Worm (Caenorhabditis elegans) whole organism, young adult: ENCODE data around the gene F54F2.14.
A peak's percentile ranks its signal among the peaks of the same experiment; 100 is the strongest.

ENCODE experiments used
- C06A6.2 ChIP-seq: fragments of 200-800 bp; sonication (Bioruptor generic); conservative IDR thresholded peaks from 2 replicates; pipeline ENCODE4 v1.3.6; 2022; ENCODE audit warnings: missing genetic modification characterization, missing compliant biosample characterization
- D2030.7 ChIP-seq: fragments of 200-800 bp; sonication (Bioruptor generic); IDR thresholded peaks from 2 replicates; pipeline ENCODE4 v1.3.6; 2022; ENCODE audit warnings: missing genetic modification reagents, missing genetic modification characterization, missing compliant biosample characterization
- F33H1.4 ChIP-seq: fragments of 200-800 bp; sonication (Bioruptor generic); IDR thresholded peaks from 2 replicates; pipeline ENCODE4 v1.3.6; 2022; ENCODE audit warnings: missing genetic modification reagents, missing genetic modification characterization, missing compliant biosample characterization
- F39B2.1 ChIP-seq: fragments of 200-800 bp; sonication (Bioruptor generic); IDR thresholded peaks from 2 replicates; pipeline ENCODE4 v1.3.6; 2022; ENCODE audit warnings: missing genetic modification reagents, missing genetic modification characterization, missing compliant biosample characterization
- F49E8.2 ChIP-seq: sonication (generic microtip); optimal IDR thresholded peaks from 3 replicates; lab custom pipeline; 2017; ENCODE audit warnings: missing genetic modification characterization, mild to moderate bottlenecking, missing compliant biosample characterization, antibody characterized with exemption, moderate library complexity; ENCODE audit not compliant: insufficient read depth
- F57C9.4 ChIP-seq: sonication (generic microtip); optimal IDR thresholded peaks from 2 replicates; lab custom pipeline; 2017; ENCODE audit warnings: mild to moderate bottlenecking, missing genetic modification characterization, missing compliant biosample characterization
- K11D2.4 ChIP-seq: fragments of 200-800 bp; sonication (Bioruptor generic); IDR thresholded peaks from 2 replicates; pipeline ENCODE4 v1.3.6; 2022; ENCODE audit warnings: missing genetic modification reagents, missing genetic modification characterization, missing compliant biosample characterization
- Y53F4B.3 ChIP-seq: fragments of 200-800 bp; sonication (Bioruptor generic); IDR thresholded peaks from 2 replicates; pipeline ENCODE4 v1.3.6; 2022; ENCODE audit warnings: missing genetic modification reagents, missing genetic modification characterization, missing compliant biosample characterization
- Y53G8AR.9 ChIP-seq: fragments of 200-800 bp; sonication (Bioruptor generic); conservative IDR thresholded peaks from 2 replicates; pipeline ENCODE4 v1.3.6; 2022; ENCODE audit warnings: missing genetic modification reagents, missing genetic modification characterization, missing compliant biosample characterization
- Y95B8A.8 ChIP-seq: fragments of 200-800 bp; sonication (Bioruptor generic); IDR thresholded peaks from 2 replicates; pipeline ENCODE4 v1.3.6; 2022; ENCODE audit warnings: missing genetic modification reagents, missing genetic modification characterization, missing compliant biosample characterization
- aptf-2 ChIP-seq: fragments of 200-800 bp; sonication (Bioruptor generic); conservative IDR thresholded peaks from 2 replicates; pipeline ENCODE4 v1.3.6; 2022; ENCODE audit warnings: missing genetic modification reagents, missing genetic modification characterization, missing compliant biosample characterization
- attf-6 ChIP-seq: fragments of 200-800 bp; sonication (Bioruptor generic); IDR thresholded peaks from 2 replicates; pipeline ENCODE4 v1.3.6; 2022; ENCODE audit warnings: missing genetic modification reagents, missing genetic modification characterization, missing compliant biosample characterization
- cebp-2 ChIP-seq: fragments of 200-800 bp; sonication (Bioruptor generic); IDR thresholded peaks from 2 replicates; pipeline ENCODE4 v1.3.6; 2022; ENCODE audit warnings: missing genetic modification characterization, missing compliant biosample characterization
- ceh-27 ChIP-seq: fragments of 200-800 bp; sonication (Bioruptor generic); optimal IDR thresholded peaks from 2 replicates; lab custom pipeline; 2018; ENCODE audit warnings: mild to moderate bottlenecking, missing genetic modification characterization, moderate library complexity, missing compliant biosample characterization
- ceh-58 ChIP-seq: fragments of 200-800 bp; sonication (Bioruptor generic); IDR thresholded peaks from 2 replicates; pipeline ENCODE4 v1.3.6; 2022; ENCODE audit warnings: missing genetic modification characterization, missing compliant biosample characterization
- ceh-79 ChIP-seq: sonication (generic microtip); optimal IDR thresholded peaks from 2 replicates; lab custom pipeline; 2017; ENCODE audit warnings: mild to moderate bottlenecking, missing genetic modification characterization, missing compliant biosample characterization
- chd-7 ChIP-seq: sonication (generic microtip); optimal IDR thresholded peaks from 2 replicates; lab custom pipeline; 2016; ENCODE audit warnings: mild to moderate bottlenecking, missing genetic modification characterization, moderate library complexity, missing compliant biosample characterization
- die-1 ChIP-seq: sonication (generic microtip); optimal IDR thresholded peaks from 2 replicates; lab custom pipeline; 2016; ENCODE audit warnings: missing genotype, mild to moderate bottlenecking, missing genetic modification characterization, missing compliant biosample characterization
- dpff-1 ChIP-seq: sonication (generic microtip); optimal IDR thresholded peaks from 2 replicates; lab custom pipeline; 2017; ENCODE audit warnings: mild to moderate bottlenecking, missing genetic modification characterization, missing compliant biosample characterization
- efl-1 ChIP-seq: fragments of 150-350 bp; optimal IDR thresholded peaks from 2 replicates; lab custom pipeline; 2014; ENCODE audit warnings: missing biosample characterization, missing genetic modification reagents, missing genetic modification characterization
- egl-44 ChIP-seq: fragments of 200-800 bp; sonication (Bioruptor generic); IDR thresholded peaks from 2 replicates; pipeline ENCODE4 v1.3.6; 2022; ENCODE audit warnings: missing genetic modification reagents, missing genetic modification characterization, missing compliant biosample characterization
- fkh-3 ChIP-seq: sonication (generic microtip); optimal IDR thresholded peaks from 2 replicates; lab custom pipeline; 2016; ENCODE audit warnings: mild to moderate bottlenecking, missing genetic modification characterization, missing compliant biosample characterization
- hlh-26 ChIP-seq: fragments of 200-800 bp; sonication (Bioruptor generic); conservative IDR thresholded peaks from 2 replicates; pipeline ENCODE4 v1.3.6; 2022; ENCODE audit warnings: missing genetic modification reagents, missing genetic modification characterization, missing compliant biosample characterization
- hmg-1.2 ChIP-seq: fragments of 200-800 bp; sonication (Bioruptor generic); IDR thresholded peaks from 2 replicates; pipeline ENCODE4 v1.3.6; 2022; ENCODE audit warnings: missing genetic modification reagents, missing genetic modification characterization, missing compliant biosample characterization
- lag-1 ChIP-seq: fragments of 200-800 bp; sonication (Bioruptor generic); IDR thresholded peaks from 2 replicates; pipeline ENCODE4 v1.3.6; 2022; ENCODE audit warnings: missing genetic modification reagents, missing genetic modification characterization, missing compliant biosample characterization
- let-526 ChIP-seq: fragments of 200-800 bp; sonication (Bioruptor generic); IDR thresholded peaks from 2 replicates; pipeline ENCODE4 v1.3.6; 2022; ENCODE audit warnings: missing genetic modification reagents, missing genetic modification characterization, missing compliant biosample characterization
- let-607 ChIP-seq, 2 experiments: fragments of 200-800 bp in 1 of 2; sonication (Bioruptor generic) in 1 of 2; sonication (generic microtip) in 1 of 2; optimal IDR thresholded peaks; 2 replicates each; lab custom pipeline; 2016 to 2018; ENCODE audit warnings: mild to moderate bottlenecking in 2 of 2, missing compliant biosample characterization in 2 of 2, missing genetic modification characterization in 2 of 2, moderate library complexity in 2 of 2, missing genotype in 1 of 2
- lin-40 ChIP-seq: sonication (generic microtip); optimal IDR thresholded peaks from 2 replicates; lab custom pipeline; 2016; ENCODE audit warnings: missing genetic modification characterization, mild to moderate bottlenecking, missing compliant biosample characterization, missing genotype, missing genetic modification reagents
- lin-54 ChIP-seq: fragments of 200-800 bp; sonication (Bioruptor generic); optimal IDR thresholded peaks from 2 replicates; lab custom pipeline; 2018; ENCODE audit warnings: mild to moderate bottlenecking, missing genetic modification characterization, missing compliant biosample characterization
- lsl-1 ChIP-seq: fragments of 200-800 bp; sonication (Bioruptor generic); optimal IDR thresholded peaks from 2 replicates; lab custom pipeline; 2018; ENCODE audit warnings: mild to moderate bottlenecking, missing genetic modification characterization, moderate library complexity, missing compliant biosample characterization
- lsy-27 ChIP-seq: sonication (generic microtip); optimal IDR thresholded peaks from 2 replicates; lab custom pipeline; 2017; ENCODE audit warnings: missing genetic modification characterization, mild to moderate bottlenecking, missing compliant biosample characterization, antibody characterized with exemption, missing genotype, borderline replicate concordance; ENCODE audit not compliant: insufficient read depth
- madf-10 ChIP-seq: sonication (generic microtip); optimal IDR thresholded peaks from 2 replicates; lab custom pipeline; 2016; ENCODE audit warnings: mild to moderate bottlenecking, missing genetic modification characterization, missing compliant biosample characterization
- madf-3 ChIP-seq: fragments of 200-800 bp; sonication (Bioruptor generic); IDR thresholded peaks from 2 replicates; pipeline ENCODE4 v1.3.6; 2022; ENCODE audit warnings: missing genetic modification reagents, missing genetic modification characterization, missing compliant biosample characterization
- mcd-1 ChIP-seq: fragments of 200-800 bp; sonication (Bioruptor generic); IDR thresholded peaks from 2 replicates; pipeline ENCODE4 v1.3.6; 2022; ENCODE audit warnings: missing genetic modification reagents, missing genetic modification characterization, missing compliant biosample characterization
- mes-4 ChIP-seq: sonication (generic microtip); optimal IDR thresholded peaks from 2 replicates; lab custom pipeline; 2016; ENCODE audit warnings: missing genotype, missing genetic modification characterization, missing compliant biosample characterization
- nfya-1 ChIP-seq: sonication (generic microtip); optimal IDR thresholded peaks from 2 replicates; lab custom pipeline; 2017; ENCODE audit warnings: antibody characterized with exemption, missing compliant biosample characterization, missing genetic modification characterization, borderline replicate concordance; ENCODE audit not compliant: insufficient read depth
- nhr-120 ChIP-seq: fragments of 200-800 bp; sonication (Bioruptor generic); IDR thresholded peaks from 2 replicates; pipeline ENCODE4 v1.3.6; 2022; ENCODE audit warnings: missing genetic modification characterization, missing compliant biosample characterization
- nhr-27 ChIP-seq: fragments of 200-800 bp; sonication (Bioruptor generic); optimal IDR thresholded peaks from 2 replicates; lab custom pipeline; 2018; ENCODE audit warnings: mild to moderate bottlenecking, missing genetic modification characterization, moderate library complexity, missing compliant biosample characterization
- nhr-80 ChIP-seq: sonication (generic microtip); optimal IDR thresholded peaks from 2 replicates; lab custom pipeline; 2016; ENCODE audit warnings: missing genetic modification characterization, missing compliant biosample characterization
- nhr-90 ChIP-seq: sonication (generic microtip); optimal IDR thresholded peaks from 2 replicates; lab custom pipeline; 2016; ENCODE audit warnings: missing genotype, mild to moderate bottlenecking, missing genetic modification characterization, missing compliant biosample characterization
- sea-2 ChIP-seq: fragments of 200-800 bp; sonication (Bioruptor generic); IDR thresholded peaks from 2 replicates; pipeline ENCODE4 v1.3.6; 2022; ENCODE audit warnings: missing genetic modification characterization, missing compliant biosample characterization
- snpc-4 ChIP-seq, 5 experiments: fragments of 150-350 bp in 1 of 5; sonication (generic microtip) in 4 of 5; optimal IDR thresholded peaks; 2 replicates each; lab custom pipeline; 2014 to 2018; ENCODE audit warnings: missing genetic modification characterization in 5 of 5, missing biosample characterization in 3 of 5, antibody characterized with exemption in 2 of 5, mild to moderate bottlenecking in 2 of 5, missing compliant biosample characterization in 2 of 5, missing genotype in 2 of 5, moderate library complexity in 2 of 5, missing genetic modification reagents in 1 of 5
- tbp1 ChIP-seq: fragments of 200-800 bp; sonication (Bioruptor generic); optimal IDR thresholded peaks from 2 replicates; lab custom pipeline; 2018; ENCODE audit warnings: mild to moderate bottlenecking, missing genetic modification characterization, missing compliant biosample characterization
- tlf-1 ChIP-seq: fragments of 200-800 bp; sonication (Bioruptor generic); optimal IDR thresholded peaks from 2 replicates; lab custom pipeline; 2018; ENCODE audit warnings: mild to moderate bottlenecking, missing genetic modification characterization, missing compliant biosample characterization
- unc-62 ChIP-seq: fragments of 150-350 bp; optimal IDR thresholded peaks from 2 replicates; lab custom pipeline; 2014; ENCODE audit warnings: missing biosample characterization, missing genetic modification reagents, missing genetic modification characterization
- zfh-2 ChIP-seq: fragments of 200-800 bp; sonication (Bioruptor generic); conservative IDR thresholded peaks from 2 replicates; pipeline ENCODE4 v1.3.6; 2022; ENCODE audit warnings: missing genetic modification reagents, missing genetic modification characterization, missing compliant biosample characterization
- ztf-3 ChIP-seq: fragments of 200-800 bp; sonication (Bioruptor generic); optimal IDR thresholded peaks from 2 replicates; lab custom pipeline; 2018; ENCODE audit warnings: mild to moderate bottlenecking, missing genetic modification characterization, missing compliant biosample characterization

The F54F2.14 gene

ce11 chrIII:8797211-8797733 is 5.9 kb downstream of the F54F2.14 start (continued):
- TF ChIP-seq snpc-4 (GFP tag; optimal IDR thresholded peaks at IDR 0.05; lab: Kevin White, UChicago) (peak; percentile 22), snpc-4 (tag; optimal IDR thresholded peaks at IDR 0.05; lab: Kevin White, UChicago) (peak; percentile 29 to 69 (median 43)), nhr-80 (tag; lab: Kevin White, UChicago) (peak; percentile 99), tbp1 (GFP tag; lab: Kevin White, UChicago) (peak; percentile 46), unc-62 (GFP tag; lab: Kevin White, UChicago) (peak; percentile 74), Y53F4B.3 (GFP tag; lab: Robert Waterston, UW) (no peak), tlf-1 (GFP tag; lab: Kevin White, UChicago) (peak; percentile 9), nfya-1 (tag; lab: Kevin White, UChicago) (no peak), egl-44 (GFP tag; lab: Robert Waterston, UW) (peak; percentile 67; the same call in 1 of the 2 replicates), Y95B8A.8 (no peak), lsl-1 (peak; percentile 9), madf-3 (GFP tag; lab: Robert Waterston, UW) (no peak), die-1 (tag; lab: Kevin White, UChicago) (peak; percentile 61), sea-2 (GFP tag; lab: Robert Waterston, UW) (no peak), zfh-2 (GFP tag; lab: Robert Waterston, UW) (peak; percentile 75), mes-4 (tag; lab: Kevin White, UChicago) (no peak), fkh-3 (tag; lab: Kevin White, UChicago) (no peak), lin-54 (peak; percentile 20), F49E8.2 (tag; lab: Kevin White, UChicago) (no peak), hmg-1.2 (GFP tag; lab: Robert Waterston, UW) (peak; percentile 54), Y53G8AR.9 (GFP tag; lab: Robert Waterston, UW) (no peak), nhr-120 (GFP tag; lab: Robert Waterston, UW) (no peak), C06A6.2 (GFP tag; lab: Robert Waterston, UW) (peak; percentile 65), mcd-1 (GFP tag; lab: Robert Waterston, UW) (peak; percentile 55), ztf-3 (peak; percentile 76), lin-40 (tag; lab: Kevin White, UChicago) (peak; percentile 91), aptf-2 (GFP tag; lab: Robert Waterston, UW) (no peak), ceh-58 (GFP tag; lab: Robert Waterston, UW) (no peak), nhr-90 (peak; percentile 57), nhr-27 (tag; lab: Kevin White, UChicago) (no peak), let-526 (no peak), ceh-27 (GFP tag; lab: Kevin White, UChicago) (peak; percentile 23), lsy-27 (no peak), F33H1.4 (0 out of 2 replicates have a peak, but pooled peaks have one; percentile 6), ceh-79 (tag; lab: Kevin White, UChicago) (no peak), lag-1 (GFP tag; lab: Robert Waterston, UW) (no peak), cebp-2 (GFP tag; lab: Robert Waterston, UW) (no peak), hlh-26 (GFP tag; lab: Robert Waterston, UW) (no peak), F39B2.1 (GFP tag; lab: Robert Waterston, UW) (no peak), K11D2.4 (GFP tag; lab: Robert Waterston, UW) (peak; percentile 74), D2030.7 (GFP tag; lab: Robert Waterston, UW) (no peak), dpff-1 (tag; lab: Kevin White, UChicago) (no peak), chd-7 (tag; lab: Kevin White, UChicago) (peak; percentile 71), attf-6 (GFP tag; lab: Robert Waterston, UW) (no peak), F57C9.4 (no peak), let-607 (tag; optimal IDR thresholded peaks at IDR 0.05; lab: Kevin White, UChicago) (peak; percentile 9 to 78), madf-10 (peak; percentile 82), efl-1 (GFP tag; lab: Kevin White, UChicago) (no peak)
